Fruit fly (Drosophila melanogaster) whole organism, embryonic: ENCODE data around the gene CG2533.

Experiments
- ATbp ChIP-seq: fragments of 200-800 bp; sonication (Bioruptor generic); optimal IDR thresholded peaks from 2 replicates; lab custom pipeline; 2017; ENCODE audit warnings: missing biosample characterization, mild to moderate bottlenecking, missing genetic modification characterization, missing genetic modification reagents
- Adf1 ChIP-seq: fragments of 200-800 bp; sonication (Bioruptor generic); IDR thresholded peaks from 2 replicates; pipeline ENCODE4 v1.3.6; 2022; ENCODE audit warnings: missing biosample characterization, missing genetic modification characterization
- Bdp1 ChIP-seq: fragments of 200-800 bp; sonication (Bioruptor generic); optimal IDR thresholded peaks from 3 replicates; lab custom pipeline; 2016; ENCODE audit warnings: missing biosample characterization, missing genetic modification characterization
- Blimp-1 ChIP-seq: fragments of 200-800 bp; sonication (Bioruptor generic); optimal IDR thresholded peaks from 3 replicates; lab custom pipeline; 2018; ENCODE audit warnings: missing biosample characterization, missing genetic modification characterization, mild to moderate bottlenecking, moderate library complexity, missing genetic modification reagents
- CG10543 ChIP-seq: fragments of 200-800 bp; sonication (Bioruptor generic); optimal IDR thresholded peaks from 3 replicates; lab custom pipeline; 2017; ENCODE audit warnings: missing biosample characterization, mild to moderate bottlenecking, missing genetic modification characterization, moderate library complexity
- CG10959 ChIP-seq: fragments of 200-800 bp; sonication (Bioruptor generic); IDR thresholded peaks from 2 replicates; pipeline ENCODE4 v1.3.6; 2022; ENCODE audit warnings: missing biosample characterization, missing genetic modification characterization
- CG10979 ChIP-seq: fragments of 200-800 bp; sonication (Bioruptor generic); optimal IDR thresholded peaks from 2 replicates; lab custom pipeline; 2018; ENCODE audit warnings: missing biosample characterization, mild to moderate bottlenecking, missing genetic modification characterization, moderate library complexity
- CG11695 ChIP-seq: fragments of 200-800 bp; sonication (Bioruptor generic); IDR thresholded peaks from 3 replicates; pipeline ENCODE4 v1.3.6; 2022; ENCODE audit warnings: missing biosample characterization, missing genetic modification characterization
- CG12219 ChIP-seq: fragments of 200-800 bp; sonication (Bioruptor generic); optimal IDR thresholded peaks from 3 replicates; lab custom pipeline; 2018; ENCODE audit warnings: missing biosample characterization, mild to moderate bottlenecking, missing genetic modification characterization
- CG1233 ChIP-seq: fragments of 200-800 bp; sonication (Bioruptor generic); optimal IDR thresholded peaks from 4 replicates; lab custom pipeline; 2018; ENCODE audit warnings: missing biosample characterization, mild to moderate bottlenecking, missing genetic modification characterization
- CG12769 ChIP-seq: fragments of 200-800 bp; sonication (Bioruptor generic); optimal IDR thresholded peaks from 2 replicates; lab custom pipeline; 2019; ENCODE audit warnings: missing biosample characterization, mild to moderate bottlenecking, missing genetic modification characterization, moderate library complexity
- CG13424 ChIP-seq: fragments of 200-800 bp; sonication (Bioruptor generic); optimal IDR thresholded peaks from 2 replicates; lab custom pipeline; 2019; ENCODE audit warnings: missing biosample characterization, mild to moderate bottlenecking, missing genetic modification characterization, moderate library complexity
- CG15696 ChIP-seq: fragments of 200-800 bp; sonication (Bioruptor generic); optimal IDR thresholded peaks from 2 replicates; lab custom pipeline; 2019; ENCODE audit warnings: missing biosample characterization, mild to moderate bottlenecking, missing genetic modification characterization, moderate library complexity
- CG18764 ChIP-seq: fragments of 200-800 bp; sonication (Bioruptor generic); optimal IDR thresholded peaks from 3 replicates; lab custom pipeline; 2016; ENCODE audit warnings: missing biosample characterization, missing genetic modification characterization
- CG32532 ChIP-seq: fragments of 200-800 bp; sonication (Bioruptor generic); IDR thresholded peaks from 2 replicates; pipeline ENCODE4 v1.3.6; 2022; ENCODE audit warnings: missing biosample characterization, missing genetic modification characterization
- CG33557 ChIP-seq: fragments of 200-800 bp; sonication (Bioruptor generic); optimal IDR thresholded peaks from 2 replicates; lab custom pipeline; 2019; ENCODE audit warnings: missing biosample characterization, mild to moderate bottlenecking, missing genetic modification characterization, moderate library complexity
- CG7372 ChIP-seq: fragments of 200-800 bp; sonication (Bioruptor generic); IDR thresholded peaks from 2 replicates; pipeline ENCODE4 v1.3.6; 2022; ENCODE audit warnings: missing biosample characterization, missing genetic modification characterization
- CG9932 ChIP-seq: fragments of 200-800 bp; sonication (Bioruptor generic); IDR thresholded peaks from 2 replicates; pipeline ENCODE4 v1.3.6; 2022; ENCODE audit warnings: missing biosample characterization, missing genetic modification characterization
- D19B ChIP-seq: fragments of 200-800 bp; sonication (Bioruptor generic); optimal IDR thresholded peaks from 2 replicates; lab custom pipeline; 2017; ENCODE audit warnings: missing biosample characterization, mild to moderate bottlenecking, missing genetic modification characterization
- Dad ChIP-seq: fragments of 200-800 bp; sonication (Bioruptor generic); optimal IDR thresholded peaks from 3 replicates; lab custom pipeline; 2016; ENCODE audit warnings: missing biosample characterization, missing genetic modification characterization
- Ets65A ChIP-seq: fragments of 200-800 bp; sonication (Bioruptor generic); peaks from one replicate; lab custom pipeline; 2016; ENCODE audit warnings: missing biosample characterization, missing genetic modification characterization
- H2.0 ChIP-seq: fragments of 200-800 bp; sonication (Bioruptor generic); IDR thresholded peaks from 2 replicates; pipeline ENCODE4 v1.3.6; 2022; ENCODE audit warnings: missing biosample characterization, missing genetic modification characterization
- HmgZ ChIP-seq: fragments of 200-800 bp; sonication (Bioruptor generic); optimal IDR thresholded peaks from 2 replicates; lab custom pipeline; 2018; ENCODE audit warnings: missing biosample characterization, mild to moderate bottlenecking, missing genetic modification characterization
- Jarid2 ChIP-seq: fragments of 200-800 bp; sonication (Bioruptor generic); optimal IDR thresholded peaks from 3 replicates; lab custom pipeline; 2017; ENCODE audit warnings: mild to moderate bottlenecking, missing biosample characterization, missing genetic modification reagents, missing genetic modification characterization
- Lim3 ChIP-seq: fragments of 200-800 bp; sonication (Bioruptor generic); IDR thresholded peaks from 2 replicates; pipeline ENCODE4 v1.3.6; 2022; ENCODE audit warnings: missing biosample characterization, missing genetic modification characterization
- Lpt ChIP-seq: fragments of >200 bp; optimal IDR thresholded peaks from 2 replicates; lab custom pipeline; 2018; ENCODE audit warnings: missing biosample characterization, missing genetic modification characterization
- Med ChIP-seq: fragments of 200-800 bp; sonication (Bioruptor generic); peaks from one replicate; lab custom pipeline; 2016; ENCODE audit warnings: missing biosample characterization, missing genetic modification characterization, mild to moderate bottlenecking, inconsistent platforms, moderate library complexity
- NC2α ChIP-seq: fragments of 200-800 bp; sonication (Bioruptor generic); optimal IDR thresholded peaks from 2 replicates; lab custom pipeline; 2016; ENCODE audit warnings: missing biosample characterization, missing genetic modification characterization
- Nf-YA ChIP-seq: fragments of 200-800 bp; sonication (Bioruptor generic); IDR thresholded peaks from 2 replicates; pipeline ENCODE4 v1.3.6; 2022; ENCODE audit warnings: missing biosample characterization, missing genetic modification characterization
- Oli ChIP-seq: fragments of 200-800 bp; sonication (Bioruptor generic); optimal IDR thresholded peaks from 2 replicates; lab custom pipeline; 2018; ENCODE audit warnings: missing biosample characterization, mild to moderate bottlenecking, missing genetic modification characterization, moderate library complexity
- Ptx1 ChIP-seq: fragments of 200-800 bp; sonication (Bioruptor generic); IDR thresholded peaks from 2 replicates; pipeline ENCODE4 v1.3.6; 2022; ENCODE audit warnings: missing biosample characterization, missing genetic modification characterization
- Side ChIP-seq: fragments of 200-800 bp; sonication (Bioruptor generic); optimal IDR thresholded peaks from 2 replicates; lab custom pipeline; 2016; ENCODE audit warnings: missing biosample characterization, missing genetic modification characterization
- Ssrp ChIP-seq: fragments of 200-800 bp; sonication (Bioruptor generic); optimal IDR thresholded peaks from 2 replicates; lab custom pipeline; 2018; ENCODE audit warnings: missing biosample characterization, mild to moderate bottlenecking, missing genetic modification characterization, moderate library complexity
- caup ChIP-seq: fragments of 200-800 bp; sonication (Bioruptor generic); optimal IDR thresholded peaks from 3 replicates; lab custom pipeline; 2017; ENCODE audit warnings: missing biosample characterization, mild to moderate bottlenecking, missing genetic modification characterization, moderate library complexity; ENCODE audit not compliant: severe bottlenecking
- corto ChIP-seq: fragments of 200-800 bp; sonication (Bioruptor generic); optimal IDR thresholded peaks from 2 replicates; lab custom pipeline; 2016; ENCODE audit warnings: missing biosample characterization, mild to moderate bottlenecking, missing genetic modification characterization, moderate library complexity
- crol ChIP-seq: fragments of 200-800 bp; sonication (Bioruptor generic); IDR thresholded peaks from 2 replicates; pipeline ENCODE4 v1.3.6; 2022; ENCODE audit warnings: missing biosample characterization, missing genetic modification characterization
- dati ChIP-seq: fragments of 200-800 bp; sonication (Bioruptor generic); IDR thresholded peaks from 2 replicates; pipeline ENCODE4 v1.3.6; 2022; ENCODE audit warnings: missing biosample characterization, missing genetic modification characterization
- ems ChIP-seq: fragments of 200-800 bp; sonication (Bioruptor generic); optimal IDR thresholded peaks from 3 replicates; lab custom pipeline; 2016; ENCODE audit warnings: missing biosample characterization, missing genetic modification characterization
- en ChIP-seq: fragments of 200-800 bp; sonication (Bioruptor generic); optimal IDR thresholded peaks from 2 replicates; lab custom pipeline; 2016; ENCODE audit warnings: missing biosample characterization, missing genetic modification characterization
- eve ChIP-seq, 2 experiments: fragments of >200 bp; optimal IDR thresholded peaks; 2 replicates each; lab custom pipeline; 2017; ENCODE audit warnings: missing biosample characterization in 2 of 2, missing genetic modification characterization in 2 of 2
- gfzf ChIP-seq: fragments of 200-800 bp; sonication (Bioruptor generic); optimal IDR thresholded peaks from 2 replicates; lab custom pipeline; 2016; ENCODE audit warnings: missing biosample characterization, mild to moderate bottlenecking, missing genetic modification characterization, moderate library complexity
- grn ChIP-seq: fragments of 200-800 bp; sonication (Bioruptor generic); optimal IDR thresholded peaks from 3 replicates; lab custom pipeline; 2017; ENCODE audit warnings: missing biosample characterization, missing genetic modification characterization
- kay ChIP-seq: fragments of 200-800 bp; sonication (Bioruptor generic); optimal IDR thresholded peaks from 2 replicates; lab custom pipeline; 2016; ENCODE audit warnings: missing biosample characterization, missing genetic modification characterization
- knrl ChIP-seq: fragments of 200-800 bp; sonication (Bioruptor generic); IDR thresholded peaks from 3 replicates; pipeline ENCODE4 v1.3.6; 2022; ENCODE audit warnings: missing biosample characterization, missing genetic modification characterization; ENCODE audit not compliant: partially characterized antibody
- pfk ChIP-seq: fragments of 200-800 bp; sonication (Bioruptor generic); optimal IDR thresholded peaks from 2 replicates; lab custom pipeline; 2018; ENCODE audit warnings: missing biosample characterization, mild to moderate bottlenecking, missing genetic modification characterization, moderate library complexity
- pros ChIP-seq: fragments of 200-800 bp; sonication (Bioruptor generic); optimal IDR thresholded peaks from 3 replicates; lab custom pipeline; 2019; ENCODE audit warnings: missing biosample characterization, mild to moderate bottlenecking, missing genetic modification characterization, moderate library complexity
- slp2 ChIP-seq: fragments of 200-800 bp; sonication (Bioruptor generic); optimal IDR thresholded peaks from 2 replicates; lab custom pipeline; 2016; ENCODE audit warnings: missing biosample characterization, missing genetic modification characterization
- sr ChIP-seq: fragments of 200-800 bp; sonication (Bioruptor generic); IDR thresholded peaks from 3 replicates; pipeline ENCODE4 v1.3.6; 2022; ENCODE audit warnings: missing biosample characterization, missing genetic modification characterization
- stwl ChIP-seq: fragments of 200-800 bp; sonication (Bioruptor generic); optimal IDR thresholded peaks from 3 replicates; lab custom pipeline; 2018; ENCODE audit warnings: missing biosample characterization, mild to moderate bottlenecking, missing genetic modification characterization, moderate library complexity
- tna ChIP-seq: fragments of 200-800 bp; sonication (Bioruptor generic); IDR thresholded peaks from 2 replicates; pipeline ENCODE4 v1.3.6; 2022; ENCODE audit warnings: missing biosample characterization, missing genetic modification characterization; ENCODE audit not compliant: partially characterized antibody
- ttk ChIP-seq: fragments of 200-800 bp; sonication (Bioruptor generic); IDR thresholded peaks from 2 replicates; pipeline ENCODE4 v2.1.2; 2022; ENCODE audit warnings: missing biosample characterization, missing genetic modification characterization
- vfl ChIP-seq: fragments of 200-800 bp; sonication (Bioruptor generic); optimal IDR thresholded peaks from 2 replicates; lab custom pipeline; 2016; ENCODE audit warnings: missing biosample characterization, missing genetic modification characterization

The CG2533 gene

DNA sequence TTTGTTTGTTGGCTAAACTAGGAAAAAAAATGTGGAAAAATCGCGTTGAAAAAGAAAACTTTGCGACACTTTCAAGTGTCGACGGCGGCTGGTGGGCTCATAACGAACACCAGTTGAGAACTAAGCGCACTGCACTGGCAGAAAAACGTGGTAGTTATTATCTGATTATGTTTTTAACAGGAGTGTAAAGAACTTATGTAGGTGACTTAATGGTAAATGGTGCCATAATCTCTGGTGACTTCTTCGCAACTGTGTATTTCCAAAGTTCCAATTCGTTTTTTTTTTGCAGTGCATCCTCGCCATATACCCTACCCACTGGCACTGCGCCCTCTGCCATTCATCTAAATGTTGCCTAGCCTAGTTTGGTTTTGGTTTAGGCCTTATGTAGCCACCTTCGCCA, 49.0 kb upstream of the CG2533 start (continued):
- TF ChIP-seq Bdp1 (GFP tag; lab: Kevin White, UChicago) (no peak), Ptx1 (GFP tag; lab: Robert Waterston, UW) (peak; percentile 32; the same call in 1 of the 2 replicates), corto (no peak), NC2α (GFP tag; lab: Kevin White, UChicago) (no peak), Dad (no peak), slp2 (GFP tag; lab: Kevin White, UChicago) (peak; percentile 4), pros (GFP tag; lab: Kevin White, UChicago) (no peak), CG33557 (GFP tag; lab: Kevin White, UChicago) (no peak), gfzf (GFP tag; lab: Kevin White, UChicago) (no peak), CG7372 (GFP tag; lab: Robert Waterston, UW) (no peak), en (no peak), CG12219 (peak; percentile 1), Blimp-1 (peak; percentile 34), Adf1 (GFP tag; lab: Robert Waterston, UW) (no peak), ttk (GFP tag; lab: Robert Waterston, UW) (peak; percentile 48; the same call in 1 of the 2 replicates), Med (GFP tag; lab: Kevin White, UChicago) (peak; percentile 80), Nf-YA (no peak), CG9932 (GFP tag; lab: Robert Waterston, UW) (no peak), CG10979 (tag; lab: Kevin White, UChicago) (peak; percentile 25), Ets65A (GFP tag; lab: Kevin White, UChicago) (peak; percentile 76), CG32532 (GFP tag; lab: Robert Waterston, UW) (peak; percentile 44; the same call in 1 of the 2 replicates), pfk (GFP tag; lab: Kevin White, UChicago) (no peak), kay (no peak), H2.0 (0 out of 2 replicates have a peak, but pooled peaks have one; percentile 13), CG12769 (peak; percentile 21), CG15696 (tag; lab: Kevin White, UChicago) (no peak), Ssrp (no peak), knrl (no peak), sr (GFP tag; lab: Robert Waterston, UW) (no peak), CG10959 (no peak), Jarid2 (GFP tag; lab: Kevin White, UChicago) (no peak), stwl (tag; lab: Kevin White, UChicago) (no peak), CG18764 (GFP tag; lab: Kevin White, UChicago) (no peak), crol (GFP tag; lab: Robert Waterston, UW) (no peak), vfl (no peak), grn (GFP tag; lab: Kevin White, UChicago) (no peak), caup (GFP tag; lab: Kevin White, UChicago) (no peak), ems (no peak), CG11695 (no peak), dati (GFP tag; lab: Robert Waterston, UW) (no peak), HmgZ (tag; lab: Kevin White, UChicago) (no peak), Oli (tag; lab: Kevin White, UChicago) (peak; percentile 49), eve (GFP tag; optimal IDR thresholded peaks at IDR 0.05; lab: Kevin White, UChicago) (no peak), CG10543 (no peak), CG1233 (GFP tag; lab: Kevin White, UChicago) (no peak), Side (GFP tag; lab: Kevin White, UChicago) (no peak), Lpt (GFP tag; lab: Kevin White, UChicago) (no peak), Lim3 (GFP tag; lab: Robert Waterston, UW) (no peak), ATbp (GFP tag; lab: Kevin White, UChicago) (peak; percentile 46), tna (GFP tag; lab: Robert Waterston, UW) (no peak), D19B (GFP tag; lab: Kevin White, UChicago) (no peak), CG13424 (no peak)
